Fruit fly (Drosophila melanogaster): ENCODE results near the gene mRpL9.

The mRpL9 gene

DNA sequence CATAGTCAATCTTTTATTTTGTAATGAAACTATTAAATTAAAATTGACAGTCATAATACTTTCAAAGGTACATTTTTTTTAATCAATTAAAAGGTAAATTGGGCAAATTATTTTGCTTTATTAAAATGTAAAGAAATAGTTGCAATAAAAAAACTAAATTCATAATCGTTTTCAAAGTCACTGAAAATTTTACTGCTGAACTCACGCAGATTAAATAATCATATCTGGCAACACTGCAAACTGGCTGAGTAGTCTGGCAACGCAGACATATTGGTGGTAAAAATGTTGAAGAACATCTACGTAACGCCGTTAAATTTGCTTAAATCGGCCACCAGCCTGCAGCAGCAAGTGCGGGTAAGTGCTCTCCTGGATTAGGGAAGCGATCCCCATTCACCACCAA is at the start of gene mRpL9:
mRpL9 (plus strand) TSS at position 267 of the 400 bp plus-strand sequence.
- TF ChIP-seq dac (GFP tag; optimal IDR thresholded peaks at IDR 0.05) (no peak), Hr4 (GFP tag; optimal IDR thresholded peaks at IDR 0.05) (no peak), Blimp-1 (GFP tag; optimal IDR thresholded peaks at IDR 0.05) (no peak), CG6276 (GFP tag; optimal IDR thresholded peaks at IDR 0.05) (no peak), CG31627 (GFP tag; optimal IDR thresholded peaks at IDR 0.05) (peak; percentile 26), cyc (GFP tag; optimal IDR thresholded peaks at IDR 0.05) (peak; percentile 33), CG32006 (GFP tag; optimal IDR thresholded peaks at IDR 0.05) (no peak), esn (GFP tag; optimal IDR thresholded peaks at IDR 0.05) (peak; percentile 40), fd59A (GFP tag; optimal IDR thresholded peaks at IDR 0.05) (no peak), CG3032 (tag; optimal IDR thresholded peaks at IDR 0.05) (peak; percentile 31)

DNA sequence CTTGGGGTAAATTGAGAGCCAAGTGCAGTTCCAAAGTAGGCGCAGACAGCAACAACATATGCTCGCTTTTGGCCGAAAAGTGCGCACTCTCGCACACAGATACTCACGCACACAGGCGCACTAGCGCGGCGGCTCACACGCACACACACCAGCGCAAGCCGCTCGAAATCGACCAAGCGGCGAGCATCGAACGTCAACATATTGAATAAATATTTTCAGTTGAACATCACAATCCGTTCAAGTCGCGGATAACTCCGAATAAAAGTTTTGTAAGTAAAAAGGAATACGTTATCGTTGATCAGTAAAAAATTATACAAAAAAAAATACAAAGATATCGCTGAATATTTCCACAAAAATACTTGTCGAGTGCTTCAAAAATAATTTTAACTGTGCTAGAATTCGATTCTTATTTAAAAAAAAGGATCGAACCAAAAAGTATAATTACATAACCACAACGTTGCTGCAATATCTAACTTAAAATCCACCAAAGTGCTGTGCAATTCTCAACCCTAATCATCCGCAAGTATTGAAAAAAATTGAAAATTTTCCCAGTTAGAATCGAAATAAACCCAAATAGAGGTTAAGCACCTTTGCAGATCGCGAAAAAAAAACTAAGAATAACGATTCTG is 49.1 kb upstream of the mRpL9 start:
- no peak for TF ChIP-seq Blimp-1 (GFP tag; optimal IDR thresholded peaks at IDR 0.05)
- TF ChIP-seq Hr38 (GFP tag; optimal IDR thresholded peaks at IDR 0.05): no peak
- no peak for TF ChIP-seq CG11762 (GFP tag; optimal IDR thresholded peaks at IDR 0.05; ENCODE audit: insufficient read depth)
- TF ChIP-seq dac (GFP tag; optimal IDR thresholded peaks at IDR 0.05): no peak
- peak; percentile 44 for TF ChIP-seq Eip78C (GFP tag)
- no peak for TF ChIP-seq acj6 (GFP tag; optimal IDR thresholded peaks at IDR 0.05)
- no peak for TF ChIP-seq CG3032 (tag; optimal IDR thresholded peaks at IDR 0.05)

DNA sequence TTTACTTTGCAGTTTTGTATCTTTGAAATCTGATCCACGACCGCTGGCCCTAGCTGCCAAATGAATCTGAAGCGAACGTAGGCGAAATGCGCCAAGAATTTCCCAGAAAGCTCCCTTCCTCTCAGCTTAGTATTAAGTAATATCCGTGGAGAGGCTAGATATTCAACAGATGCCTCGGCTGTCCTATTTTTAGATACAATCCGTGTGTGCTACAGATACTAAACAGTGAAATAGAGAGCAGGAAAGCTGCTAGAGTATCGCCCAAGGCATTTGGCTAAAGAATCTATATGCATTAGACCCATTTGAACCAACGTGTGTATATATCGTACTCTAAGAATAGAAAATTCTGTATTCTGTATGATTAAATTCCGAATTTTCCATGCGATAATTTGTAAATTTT is 48.2 kb upstream of the mRpL9 start:
- TF ChIP-seq cyc (GFP tag; optimal IDR thresholded peaks at IDR 0.05) (no peak), spab (GFP tag; optimal IDR thresholded peaks at IDR 0.05) (no peak), CG6808 (GFP tag; optimal IDR thresholded peaks at IDR 0.05) (no peak), Lpt (GFP tag; optimal IDR thresholded peaks at IDR 0.05) (no peak), CG4318 (GFP tag; optimal IDR thresholded peaks at IDR 0.05) (no peak)

DNA sequence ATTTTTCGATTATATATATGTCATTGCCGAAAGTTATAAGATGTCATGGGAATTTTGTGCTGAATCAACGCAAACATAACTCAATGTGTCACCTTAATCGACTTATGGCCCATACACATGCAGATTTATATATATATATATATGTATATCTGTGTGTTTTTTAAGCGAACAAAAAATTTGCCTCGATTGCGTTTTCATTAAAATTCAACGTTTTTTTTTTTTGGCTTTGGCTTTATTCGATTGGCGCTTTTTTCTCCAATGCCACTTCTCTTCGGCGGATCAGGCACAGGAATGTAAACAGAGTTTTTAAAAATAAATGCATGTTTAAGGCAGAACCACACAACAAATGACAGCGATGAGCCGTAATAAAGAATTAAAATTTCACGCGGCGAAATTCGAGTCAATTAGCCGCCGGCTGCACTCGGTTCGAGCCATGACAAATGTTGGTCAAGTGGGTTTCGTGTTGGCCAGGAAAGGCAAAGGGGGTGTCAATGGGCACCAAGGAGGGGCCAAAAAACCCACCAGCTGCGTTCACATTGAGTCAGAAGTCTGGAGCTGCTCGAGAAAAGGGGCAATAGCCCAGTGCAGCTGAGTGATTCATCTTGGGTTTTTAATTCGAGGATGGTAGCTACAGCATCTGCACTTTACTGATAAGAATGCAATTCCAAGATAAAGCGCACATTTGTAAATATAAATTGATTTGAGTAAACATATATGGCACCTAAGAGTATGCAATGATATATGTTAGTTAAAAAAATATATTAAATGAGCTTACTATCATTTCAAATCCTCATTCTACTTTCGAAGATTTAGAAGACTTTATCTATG is 47.3 kb upstream of the mRpL9 start:
- TF ChIP-seq CG8119 (GFP tag; IDR thresholded peaks at IDR 0.05) (no peak), svp (GFP tag) (peak; percentile 62), CG6792 (GFP tag; optimal IDR thresholded peaks at IDR 0.05) (no peak), CG8632 (GFP tag; optimal IDR thresholded peaks at IDR 0.05) (no peak), Eip78C (GFP tag) (peak; percentile 48)

DNA sequence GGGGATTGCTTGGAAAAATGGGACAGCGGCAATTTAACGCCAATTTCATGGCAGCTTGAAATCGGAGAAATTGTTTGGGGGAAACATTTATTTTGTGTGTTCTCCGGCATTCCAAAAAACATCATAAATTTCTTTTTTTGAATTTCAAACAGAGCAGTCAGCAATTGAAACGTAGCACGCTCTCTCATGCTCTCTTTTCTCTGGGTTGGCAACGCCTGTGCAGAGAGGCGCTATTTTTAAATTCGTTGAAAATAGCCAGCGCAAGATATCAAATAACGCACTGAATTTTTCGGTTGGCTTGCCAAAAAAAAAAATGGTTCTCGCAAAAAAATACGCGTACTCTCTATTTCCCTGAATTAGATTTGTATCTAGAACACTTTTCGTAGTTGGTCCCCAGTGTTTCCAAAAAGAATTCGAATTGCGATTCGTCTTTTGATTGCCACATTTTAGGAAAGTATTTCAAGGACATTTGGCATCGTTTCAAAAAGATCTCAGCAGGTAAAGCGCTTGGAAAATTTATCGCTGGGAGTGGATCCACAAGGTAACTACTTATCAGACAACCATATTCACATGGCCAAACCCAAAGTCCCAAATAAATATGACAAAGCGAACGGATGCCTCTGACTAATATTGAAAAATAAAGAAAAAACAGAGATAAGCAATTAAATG is 44.4 kb upstream of the mRpL9 start:
- TF ChIP-seq CG10669 (GFP tag; optimal IDR thresholded peaks at IDR 0.05): peak; percentile 40
- TF ChIP-seq CG6854 (GFP tag; optimal IDR thresholded peaks at IDR 0.05): no peak

DNA sequence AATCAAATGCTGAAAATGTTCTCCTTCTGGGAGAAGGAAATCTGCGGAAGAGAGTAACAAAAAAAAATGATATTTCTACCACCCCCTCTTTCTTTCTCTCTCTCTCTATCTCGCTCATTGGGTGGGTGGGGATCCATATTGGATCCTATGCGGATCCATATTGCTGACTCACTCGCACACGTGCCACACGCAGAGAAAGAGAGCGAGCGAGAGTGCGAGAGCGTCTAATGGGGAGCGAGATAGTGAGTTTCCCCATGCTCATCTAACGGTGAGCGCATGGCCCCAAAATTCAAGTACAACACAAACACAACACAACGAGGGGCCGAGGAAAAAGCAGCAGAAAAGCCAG is 43.9 kb upstream of the mRpL9 start:
- TF ChIP-seq achi (GFP tag; optimal IDR thresholded peaks at IDR 0.05) (no peak), fd59A (GFP tag; optimal IDR thresholded peaks at IDR 0.05) (no peak), CG6276 (GFP tag; optimal IDR thresholded peaks at IDR 0.05) (peak; percentile 31)

DNA sequence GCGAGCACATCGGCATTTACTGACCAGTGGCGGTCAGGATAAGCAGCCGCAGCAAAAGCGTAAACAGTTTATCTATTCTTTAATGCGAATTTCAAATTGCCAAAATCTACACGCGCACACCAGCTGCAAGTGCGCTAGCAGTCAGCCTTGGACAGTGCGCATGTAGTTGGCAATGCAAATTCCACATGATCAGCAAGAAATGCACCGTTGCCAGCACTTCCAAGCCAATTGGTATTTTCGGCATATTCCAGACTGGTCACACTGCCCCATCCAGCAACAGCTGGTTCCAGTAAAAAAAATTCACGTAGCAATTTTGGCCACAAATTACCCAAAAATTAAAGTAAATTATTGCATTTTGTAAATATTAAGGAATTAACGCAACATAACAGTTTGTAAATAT is 42.8 kb upstream of the mRpL9 start:
- TF ChIP-seq CG6276 (GFP tag; optimal IDR thresholded peaks at IDR 0.05) (no peak), Eip78C (GFP tag) (peak; percentile 0), CG6792 (GFP tag; optimal IDR thresholded peaks at IDR 0.05) (no peak), esn (GFP tag; optimal IDR thresholded peaks at IDR 0.05) (peak; percentile 14), Hr39 (GFP tag; optimal IDR thresholded peaks at IDR 0.05) (peak; percentile 5), CG3032 (tag; optimal IDR thresholded peaks at IDR 0.05) (peak; percentile 1), Sox15 (GFP tag; optimal IDR thresholded peaks at IDR 0.05) (no peak), Hr4 (GFP tag; optimal IDR thresholded peaks at IDR 0.05) (no peak), Sox14 (GFP tag; optimal IDR thresholded peaks at IDR 0.05) (peak; percentile 4), CG11294 (GFP tag; IDR thresholded peaks at IDR 0.05) (no peak), topi (GFP tag; optimal IDR thresholded peaks at IDR 0.05) (no peak)
